Worm (Caenorhabditis elegans) whole organism, young adult: ENCODE data around the gene F53H2.3.
"Not testable (repeated sequence)": the region's sequence is repeated elsewhere in the genome, so short reads cannot be mapped to it uniquely, and the experiment has no call there.

Experiments
- B0261.1 ChIP-seq: sonication (generic microtip); optimal IDR thresholded peaks from 2 replicates; lab custom pipeline; 2016; ENCODE audit warnings: mild to moderate bottlenecking, missing genetic modification characterization, moderate library complexity, missing compliant biosample characterization
- F10E7.11 ChIP-seq: sonication (generic microtip); optimal IDR thresholded peaks from 2 replicates; lab custom pipeline; 2017; ENCODE audit warnings: mild to moderate bottlenecking, missing genetic modification characterization, moderate library complexity, missing compliant biosample characterization
- K12H6.12 ChIP-seq: fragments of 200-800 bp; sonication (Bioruptor generic); optimal IDR thresholded peaks from 2 replicates; lab custom pipeline; 2018; ENCODE audit warnings: mild to moderate bottlenecking, missing genetic modification characterization, missing compliant biosample characterization
- Y79H2A.3 ChIP-seq: fragments of 200-800 bp; sonication (Bioruptor generic); conservative IDR thresholded peaks from 2 replicates; pipeline ENCODE4 v1.3.6; 2022; ENCODE audit warnings: missing genetic modification reagents, missing genetic modification characterization, missing compliant biosample characterization
- Y95B8A.8 ChIP-seq: fragments of 200-800 bp; sonication (Bioruptor generic); IDR thresholded peaks from 2 replicates; pipeline ENCODE4 v1.3.6; 2022; ENCODE audit warnings: missing genetic modification reagents, missing genetic modification characterization, missing compliant biosample characterization
- akir-1 ChIP-seq: fragments of 200-800 bp; sonication (Bioruptor generic); optimal IDR thresholded peaks from 2 replicates; lab custom pipeline; 2018; ENCODE audit warnings: mild to moderate bottlenecking, missing genetic modification characterization, moderate library complexity, missing compliant biosample characterization
- aptf-3 ChIP-seq: fragments of 200-800 bp; sonication (Bioruptor generic); IDR thresholded peaks from 2 replicates; pipeline ENCODE4 v1.3.6; 2022; ENCODE audit warnings: missing genetic modification characterization, missing compliant biosample characterization
- athp-1 ChIP-seq: sonication (generic microtip); optimal IDR thresholded peaks from 2 replicates; lab custom pipeline; 2017; ENCODE audit warnings: mild to moderate bottlenecking, missing genetic modification characterization, missing compliant biosample characterization
- attf-3 ChIP-seq: fragments of 200-800 bp; sonication (Bioruptor generic); conservative IDR thresholded peaks from 2 replicates; pipeline ENCODE4 v1.3.6; 2022; ENCODE audit warnings: missing genetic modification reagents, missing genetic modification characterization, missing compliant biosample characterization
- bed-1 ChIP-seq: fragments of 200-800 bp; sonication (Bioruptor generic); IDR thresholded peaks from 2 replicates; pipeline ENCODE4 v1.3.6; 2022; ENCODE audit warnings: missing genetic modification reagents, missing genetic modification characterization, missing compliant biosample characterization
- die-1 ChIP-seq: sonication (generic microtip); optimal IDR thresholded peaks from 2 replicates; lab custom pipeline; 2016; ENCODE audit warnings: missing genotype, mild to moderate bottlenecking, missing genetic modification characterization, missing compliant biosample characterization
- dox-1 ChIP-seq: fragments of 200-800 bp; sonication (Bioruptor generic); IDR thresholded peaks from 2 replicates; pipeline ENCODE4 v1.3.6; 2022; ENCODE audit warnings: missing genetic modification reagents, missing genetic modification characterization, missing compliant biosample characterization
- efl-1 ChIP-seq: fragments of 150-350 bp; optimal IDR thresholded peaks from 2 replicates; lab custom pipeline; 2014; ENCODE audit warnings: missing biosample characterization, missing genetic modification reagents, missing genetic modification characterization
- him-1 ChIP-seq: sonication (generic microtip); optimal IDR thresholded peaks from 2 replicates; lab custom pipeline; 2016; ENCODE audit warnings: missing genotype, missing genetic modification reagents, missing genetic modification characterization, missing compliant biosample characterization
- hlh-12 ChIP-seq: sonication (generic microtip); optimal IDR thresholded peaks from 2 replicates; lab custom pipeline; 2016; ENCODE audit warnings: missing genetic modification characterization, missing compliant biosample characterization
- hmg-1.2 ChIP-seq: fragments of 200-800 bp; sonication (Bioruptor generic); IDR thresholded peaks from 2 replicates; pipeline ENCODE4 v1.3.6; 2022; ENCODE audit warnings: missing genetic modification reagents, missing genetic modification characterization, missing compliant biosample characterization
- hsf-1 ChIP-seq: fragments of 200-800 bp; sonication (Bioruptor generic); IDR thresholded peaks from 2 replicates; pipeline ENCODE4 v1.3.6; 2022; ENCODE audit warnings: missing genetic modification reagents, missing genetic modification characterization, missing compliant biosample characterization
- lin-26 ChIP-seq: fragments of 200-800 bp; sonication (Bioruptor generic); IDR thresholded peaks from 2 replicates; pipeline ENCODE4 v1.3.6; 2022; ENCODE audit warnings: missing genetic modification reagents, missing genetic modification characterization, missing compliant biosample characterization
- lin-40 ChIP-seq: sonication (generic microtip); optimal IDR thresholded peaks from 2 replicates; lab custom pipeline; 2016; ENCODE audit warnings: missing genetic modification characterization, mild to moderate bottlenecking, missing compliant biosample characterization, missing genotype, missing genetic modification reagents
- lir-1 ChIP-seq: fragments of 200-800 bp; sonication (Bioruptor generic); conservative IDR thresholded peaks from 2 replicates; pipeline ENCODE4 v1.3.6; 2022; ENCODE audit warnings: missing genetic modification reagents, missing genetic modification characterization, missing compliant biosample characterization
- lsy-27 ChIP-seq: sonication (generic microtip); optimal IDR thresholded peaks from 2 replicates; lab custom pipeline; 2017; ENCODE audit warnings: missing genetic modification characterization, mild to moderate bottlenecking, missing compliant biosample characterization, antibody characterized with exemption, missing genotype, borderline replicate concordance; ENCODE audit not compliant: insufficient read depth
- mcd-1 ChIP-seq: fragments of 200-800 bp; sonication (Bioruptor generic); IDR thresholded peaks from 2 replicates; pipeline ENCODE4 v1.3.6; 2022; ENCODE audit warnings: missing genetic modification reagents, missing genetic modification characterization, missing compliant biosample characterization
- mes-4 ChIP-seq: sonication (generic microtip); optimal IDR thresholded peaks from 2 replicates; lab custom pipeline; 2016; ENCODE audit warnings: missing genotype, missing genetic modification characterization, missing compliant biosample characterization
- mxl-1 ChIP-seq: sonication (generic microtip); optimal IDR thresholded peaks from 2 replicates; lab custom pipeline; 2016; ENCODE audit warnings: missing genetic modification characterization, missing compliant biosample characterization
- nfya-1 ChIP-seq: sonication (generic microtip); optimal IDR thresholded peaks from 2 replicates; lab custom pipeline; 2017; ENCODE audit warnings: antibody characterized with exemption, missing compliant biosample characterization, missing genetic modification characterization, borderline replicate concordance; ENCODE audit not compliant: insufficient read depth
- nhr-80 ChIP-seq: sonication (generic microtip); optimal IDR thresholded peaks from 2 replicates; lab custom pipeline; 2016; ENCODE audit warnings: missing genetic modification characterization, missing compliant biosample characterization
- nhr-90 ChIP-seq: sonication (generic microtip); optimal IDR thresholded peaks from 2 replicates; lab custom pipeline; 2016; ENCODE audit warnings: missing genotype, mild to moderate bottlenecking, missing genetic modification characterization, missing compliant biosample characterization
- rpc-1 ChIP-seq, 2 experiments: fragments of 150-350 bp in 1 of 2; sonication (generic microtip) in 1 of 2; optimal IDR thresholded peaks; 2 replicates each; lab custom pipeline; 2014 to 2018; ENCODE audit warnings: missing biosample characterization in 1 of 2, missing genetic modification characterization in 1 of 2, missing genetic modification reagents in 1 of 2, missing genotype in 1 of 2
- sdz-38 ChIP-seq: sonication (generic microtip); optimal IDR thresholded peaks from 2 replicates; lab custom pipeline; 2016; ENCODE audit warnings: missing genotype, missing genetic modification characterization, missing compliant biosample characterization
- sea-2 ChIP-seq: fragments of 200-800 bp; sonication (Bioruptor generic); IDR thresholded peaks from 2 replicates; pipeline ENCODE4 v1.3.6; 2022; ENCODE audit warnings: missing genetic modification characterization, missing compliant biosample characterization
- snpc-1.1 ChIP-seq: sonication (generic microtip); optimal IDR thresholded peaks from 2 replicates; lab custom pipeline; 2017; ENCODE audit warnings: missing genetic modification characterization, mild to moderate bottlenecking, missing compliant biosample characterization, antibody characterized with exemption, moderate library complexity, missing genotype, missing genetic modification reagents; ENCODE audit not compliant: insufficient read depth
- snpc-3.4 ChIP-seq: sonication (generic microtip); optimal IDR thresholded peaks from 2 replicates; lab custom pipeline; 2017; ENCODE audit warnings: missing genetic modification characterization, mild to moderate bottlenecking, missing compliant biosample characterization, antibody characterized with exemption, moderate library complexity, missing genotype, missing genetic modification reagents
- tbp1 ChIP-seq: fragments of 200-800 bp; sonication (Bioruptor generic); optimal IDR thresholded peaks from 2 replicates; lab custom pipeline; 2018; ENCODE audit warnings: mild to moderate bottlenecking, missing genetic modification characterization, missing compliant biosample characterization
- tbx-9 ChIP-seq: sonication (generic microtip); optimal IDR thresholded peaks from 2 replicates; lab custom pipeline; 2016; ENCODE audit warnings: borderline replicate concordance, missing genetic modification characterization, inconsistent platforms, missing compliant biosample characterization
- zim-3 ChIP-seq: sonication (generic microtip); optimal IDR thresholded peaks from 2 replicates; lab custom pipeline; 2017; ENCODE audit warnings: mild to moderate bottlenecking, missing genetic modification characterization, moderate library complexity, missing compliant biosample characterization
- ztf-3 ChIP-seq: fragments of 200-800 bp; sonication (Bioruptor generic); optimal IDR thresholded peaks from 2 replicates; lab custom pipeline; 2018; ENCODE audit warnings: mild to moderate bottlenecking, missing genetic modification characterization, missing compliant biosample characterization

F53H2.3 gene

DNA sequence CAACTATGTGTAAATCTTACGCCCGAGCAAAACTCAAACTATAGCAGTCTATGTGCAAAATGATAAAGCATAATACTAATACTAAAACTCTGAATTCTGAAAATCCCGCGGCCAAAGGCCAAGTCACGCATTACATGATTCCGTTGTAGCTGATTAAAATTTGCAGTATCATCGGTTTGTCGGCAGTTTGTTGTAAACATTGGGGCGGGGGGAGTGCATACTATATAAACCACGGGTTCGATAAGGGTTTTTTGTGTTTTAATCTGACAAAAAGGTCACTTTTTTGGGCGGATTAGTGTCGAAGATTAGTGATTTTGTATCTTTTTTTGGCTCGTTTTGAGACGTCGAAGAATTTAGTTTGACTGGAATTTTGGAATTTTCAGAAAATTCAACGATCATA lies 37.1 kb downstream of the F53H2.3 start:
- TF ChIP-seq nhr-80 (tag; lab: Kevin White, UChicago) (peak; percentile 1), nfya-1 (tag; lab: Kevin White, UChicago) (no peak), B0261.1 (tag; lab: Kevin White, UChicago) (no peak), Y79H2A.3 (GFP tag; lab: Robert Waterston, UW) (no peak)

- not testable (repeated sequence) for TF ChIP-seq F10E7.11; nhr-80 (tag; lab: Kevin White, UChicago); hsf-1
Observed at ce11 chrV:20369153-20369552, 42.4 kb downstream of the F53H2.3 start, which contains the start of gene srh-177. srh-177 (minus strand) TSS chrV:20369253.

ce11 chrV:20366839-20367238 lies 44.7 kb downstream of the F53H2.3 start, which contains the start of gene K02E2.8:
K02E2.8 (minus strand) TSS chrV:20366939.
- no peak for TF ChIP-seq ztf-3 (GFP tag; lab: Kevin White, UChicago)
- TF ChIP-seq hlh-12 (tag; lab: Kevin White, UChicago) = no peak
- no peak for TF ChIP-seq sdz-38 (tag; lab: Kevin White, UChicago)
- no peak for TF ChIP-seq K12H6.12 (tag; lab: Kevin White, UChicago)
- no peak for TF ChIP-seq aptf-3
- TF ChIP-seq attf-3 (GFP tag; lab: Robert Waterston, UW) = no peak
- TF ChIP-seq lsy-27 (tag; lab: Kevin White, UChicago) = no peak
- TF ChIP-seq sea-2 (GFP tag; lab: Robert Waterston, UW) = no peak
- no peak for TF ChIP-seq efl-1 (GFP tag; lab: Kevin White, UChicago)
- no peak for TF ChIP-seq mes-4
- TF ChIP-seq snpc-3.4 = no peak
- TF ChIP-seq tbx-9 (tag; lab: Kevin White, UChicago) = no peak
- TF ChIP-seq die-1 = no peak
- no peak for TF ChIP-seq zim-3 (tag; lab: Kevin White, UChicago)
- TF ChIP-seq athp-1 (tag; lab: Kevin White, UChicago) = no peak
- no peak for TF ChIP-seq lir-1 (GFP tag; lab: Robert Waterston, UW)

DNA sequence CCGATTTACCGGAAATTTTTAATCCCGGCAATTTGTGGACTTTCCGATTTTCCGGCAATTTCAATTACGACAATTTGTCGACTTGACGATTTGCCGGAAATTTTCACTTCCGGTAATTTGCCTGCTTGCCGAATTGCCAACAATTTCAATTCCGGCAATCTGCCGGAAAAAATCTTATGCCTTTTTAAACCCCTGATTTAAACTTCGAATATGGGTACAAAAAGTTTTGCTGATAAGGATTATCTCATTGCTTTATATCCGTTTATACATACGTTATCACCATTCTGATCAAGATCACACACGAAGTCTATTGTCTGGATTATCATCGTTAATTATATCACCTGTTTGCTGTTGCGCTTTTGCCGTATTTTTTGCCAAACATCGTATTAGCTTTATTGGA lies 55.1 kb downstream of the F53H2.3 start, which contains the start of gene grd-11:
grd-11 (plus strand) TSS at position 301 of the 400 bp plus-strand sequence.
- no peak for TF ChIP-seq lin-40 (tag; lab: Kevin White, UChicago)
- TF ChIP-seq, all 124 proteins: peak for 0

- TF ChIP-seq Y95B8A.8 (GFP tag; lab: Robert Waterston, UW) (no peak), bed-1 (GFP tag; lab: Robert Waterston, UW) (no peak)
- TF ChIP-seq, all 124 proteins: peak for 0
Observed at ce11 chrV:20351195-20351594, 60.4 kb downstream of the F53H2.3 start, which contains the start of gene K02E2.1. K02E2.1 (plus strand) TSS chrV:20351495.

- TF ChIP-seq hmg-1.2 (0 out of 2 replicates have a peak, but pooled peaks have one; percentile 17), akir-1 (GFP tag; lab: Kevin White, UChicago) (no peak), tbp1 (GFP tag; lab: Kevin White, UChicago) (peak; percentile 85), him-1 (peak; percentile 50), dox-1 (GFP tag; lab: Robert Waterston, UW) (peak; percentile 36; the same call in 1 of the 2 replicates), nhr-90 (tag; lab: Kevin White, UChicago) (peak; percentile 56), B0261.1 (tag; lab: Kevin White, UChicago) (peak; percentile 65), rpc-1 (optimal IDR thresholded peaks at IDR 0.05; lab: Kevin White, UChicago) (peak; percentile 56), rpc-1 (tag; optimal IDR thresholded peaks at IDR 0.05; lab: Kevin White, UChicago) (peak; percentile 76), lin-26 (GFP tag; lab: Robert Waterston, UW) (peak; percentile 59; the same call in 1 of the 2 replicates), snpc-1.1 (tag; lab: Kevin White, UChicago) (no peak), mxl-1 (tag; lab: Kevin White, UChicago) (peak; percentile 3), attf-3 (GFP tag; lab: Robert Waterston, UW) (no peak), mcd-1 (GFP tag; lab: Robert Waterston, UW) (peak; percentile 23; the same call in 1 of the 2 replicates), die-1 (peak; percentile 44)
Observed at ce11 chrV:20350382-20350781, 61.2 kb downstream of the F53H2.3 start.
